Worm (Caenorhabditis elegans) whole organism, midembryonic: ENCODE data around the gene Y69H2.10.

Experiments
- flt-1 ChIP-seq: fragments of 200-800 bp; sonication (Bioruptor generic); IDR thresholded peaks from 2 replicates; pipeline ENCODE4 v1.3.6; 2022; ENCODE audit warnings: missing genetic modification characterization, missing compliant biosample characterization
- klf-2 ChIP-seq: fragments of 200-800 bp; sonication (Bioruptor generic); conservative IDR thresholded peaks from 2 replicates; pipeline ENCODE4 v1.3.6; 2022; ENCODE audit warnings: missing genetic modification reagents, missing genetic modification characterization, missing compliant biosample characterization
- med-1 ChIP-seq: sonication (generic microtip); optimal IDR thresholded peaks from 2 replicates; lab custom pipeline; 2017; ENCODE audit warnings: missing genetic modification characterization, mild to moderate bottlenecking, missing compliant biosample characterization, antibody characterized with exemption, missing genetic modification reagents; ENCODE audit not compliant: insufficient read depth
- ref-1 ChIP-seq: fragments of 200-800 bp; sonication (Bioruptor generic); conservative IDR thresholded peaks from 2 replicates; pipeline ENCODE4 v1.3.6; 2022; ENCODE audit warnings: missing genetic modification reagents, missing genetic modification characterization, missing compliant biosample characterization
- tab-1 ChIP-seq: fragments of 200-800 bp; sonication (Bioruptor generic); IDR thresholded peaks from 2 replicates; pipeline ENCODE4 v1.3.6; 2022; ENCODE audit warnings: missing genetic modification characterization, missing compliant biosample characterization
- ztf-23 ChIP-seq: fragments of 200-800 bp; sonication (Bioruptor generic); IDR thresholded peaks from 2 replicates; pipeline ENCODE4 v1.3.6; 2022; ENCODE audit warnings: missing genetic modification reagents, missing genetic modification characterization, missing compliant biosample characterization
- ztf-29 ChIP-seq: fragments of 200-800 bp; sonication (Bioruptor generic); IDR thresholded peaks from 2 replicates; pipeline ENCODE4 v1.3.6; 2022; ENCODE audit warnings: missing genetic modification reagents, missing genetic modification characterization, missing compliant biosample characterization

ce11 chrV:18699326-18699725, 29.2 kb downstream of the Y69H2.10 start, which contains the start of gene nhr-241:
- TF ChIP-seq med-1 (GFP tag; lab: Kevin White, UChicago) (no peak), flt-1 (GFP tag; lab: Robert Waterston, UW) (no peak), ztf-23 (no peak), klf-2 (no peak), tab-1 (GFP tag; lab: Robert Waterston, UW) (no peak), ref-1 (GFP tag; lab: Robert Waterston, UW) (no peak), ztf-29 (no peak)
